Worm (Caenorhabditis elegans): ENCODE data around the gene nhr-193.

Gene nhr-193

DNA sequence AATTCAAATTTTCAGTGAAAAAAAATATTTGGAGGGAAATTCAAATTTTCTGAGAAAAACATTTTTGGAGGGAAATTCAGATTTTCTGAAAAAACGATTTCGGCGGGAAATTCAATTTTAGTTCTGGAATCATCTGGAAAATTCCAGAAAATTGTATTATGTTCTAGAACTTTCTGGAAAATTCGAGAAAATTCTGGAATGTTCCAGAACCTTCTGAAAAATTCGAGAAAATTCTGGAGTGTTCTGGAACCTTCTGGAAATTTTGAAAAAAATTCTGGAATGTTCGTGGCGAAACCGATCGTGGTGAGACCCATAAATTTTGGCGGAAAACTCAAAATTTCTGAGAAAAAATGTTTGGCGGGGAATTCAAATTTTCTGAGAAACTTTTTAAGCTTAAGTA lies 20.0 kb upstream of the nhr-193 start:
- TF ChIP-seq rbr-2 (tag; optimal IDR thresholded peaks at IDR 0.05) = no peak
- TF ChIP-seq Y105C5A.15 (GFP tag; IDR thresholded peaks at IDR 0.05) = no peak
- TF ChIP-seq snpc-4 (tag; optimal IDR thresholded peaks at IDR 0.05) = no peak
- no peak for TF ChIP-seq sdz-12 (GFP tag; optimal IDR thresholded peaks at IDR 0.05)
- no peak for TF ChIP-seq pha-4 (GFP tag; IDR thresholded peaks at IDR 0.05)
- TF ChIP-seq pha-4 (tag; optimal IDR thresholded peaks at IDR 0.05) = no peak
- TF ChIP-seq F10B5.3 (tag; optimal IDR thresholded peaks at IDR 0.05) = no peak
- no peak for TF ChIP-seq spr-1 (tag; optimal IDR thresholded peaks at IDR 0.05)
- no peak for TF ChIP-seq nhr-42 (GFP tag; IDR thresholded peaks at IDR 0.05)
- no peak for TF ChIP-seq dmd-8 (GFP tag; IDR thresholded peaks at IDR 0.05)
- no peak for TF ChIP-seq D1046.2 (GFP tag; IDR thresholded peaks at IDR 0.05)
- TF ChIP-seq lin-38 (GFP tag; IDR thresholded peaks at IDR 0.05) = no peak

DNA sequence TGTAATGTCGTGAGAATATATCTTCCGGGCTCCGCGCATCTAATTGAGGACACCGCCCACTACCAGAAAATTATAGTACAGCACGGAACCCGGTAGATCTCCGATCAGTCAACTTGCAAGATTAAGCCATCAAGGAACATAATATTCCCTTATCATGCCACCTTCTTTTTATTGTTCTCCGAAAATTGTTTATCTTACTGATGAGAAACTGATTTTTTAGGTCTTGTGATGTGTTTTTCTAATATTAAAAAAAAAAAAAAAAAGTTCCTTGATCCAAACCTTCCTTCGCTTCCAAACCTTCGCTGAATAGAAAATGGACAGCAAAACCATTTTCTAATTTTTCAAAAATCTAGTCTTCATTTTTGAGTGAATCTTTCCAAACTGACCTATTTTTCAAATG lies 13.3 kb upstream of the nhr-193 start, which contains the start of gene F57G8.7:
F57G8.7 (plus strand) TSS at position 301 of the 400 bp plus-strand sequence.
- no peak for TF ChIP-seq nhr-25 (tag; optimal IDR thresholded peaks at IDR 0.05; ENCODE audit: borderline replicate concordance, insufficient read depth)
- no peak for TF ChIP-seq mxl-2 (GFP tag; conservative IDR thresholded peaks at IDR 0.05)
- TF ChIP-seq nhr-11 (tag; optimal IDR thresholded peaks at IDR 0.05) = no peak
- no peak for TF ChIP-seq ztf-11 (tag; optimal IDR thresholded peaks at IDR 0.05)
- TF ChIP-seq nhr-102 (tag; optimal IDR thresholded peaks at IDR 0.05) = no peak
- no peak for TF ChIP-seq skn-1 (tag; optimal IDR thresholded peaks at IDR 0.05)
- TF ChIP-seq mes-2 (tag; optimal IDR thresholded peaks at IDR 0.05; ENCODE audit: poor library complexity, severe bottlenecking) = no peak
- no peak for TF ChIP-seq pha-4 (GFP tag; IDR thresholded peaks at IDR 0.05)
- no peak for TF ChIP-seq pha-4 (tag; optimal IDR thresholded peaks at IDR 0.05)
- TF ChIP-seq madf-5 (GFP tag; IDR thresholded peaks at IDR 0.05) = no peak
- TF ChIP-seq nhr-42 (GFP tag; IDR thresholded peaks at IDR 0.05) = no peak
- no peak for TF ChIP-seq lin-29 (GFP tag; IDR thresholded peaks at IDR 0.05)
- no peak for TF ChIP-seq mdl-1 (tag; optimal IDR thresholded peaks at IDR 0.05)
- no peak for TF ChIP-seq egl-43 (GFP tag; IDR thresholded peaks at IDR 0.05)
- no peak for TF ChIP-seq unc-39 (tag; optimal IDR thresholded peaks at IDR 0.05)
- TF ChIP-seq lin-15B (tag; optimal IDR thresholded peaks at IDR 0.05) = no peak
- TF ChIP-seq ces-1 (GFP tag; optimal IDR thresholded peaks at IDR 0.05) = no peak
- no peak for TF ChIP-seq R02D3.7 (tag; optimal IDR thresholded peaks at IDR 0.05)
- no peak for TF ChIP-seq dve-1 (tag; optimal IDR thresholded peaks at IDR 0.05; ENCODE audit: insufficient read depth)
- no peak for TF ChIP-seq lim-7 (GFP tag; IDR thresholded peaks at IDR 0.05)
- no peak for TF ChIP-seq lin-39 (tag; optimal IDR thresholded peaks at IDR 0.05)

DNA sequence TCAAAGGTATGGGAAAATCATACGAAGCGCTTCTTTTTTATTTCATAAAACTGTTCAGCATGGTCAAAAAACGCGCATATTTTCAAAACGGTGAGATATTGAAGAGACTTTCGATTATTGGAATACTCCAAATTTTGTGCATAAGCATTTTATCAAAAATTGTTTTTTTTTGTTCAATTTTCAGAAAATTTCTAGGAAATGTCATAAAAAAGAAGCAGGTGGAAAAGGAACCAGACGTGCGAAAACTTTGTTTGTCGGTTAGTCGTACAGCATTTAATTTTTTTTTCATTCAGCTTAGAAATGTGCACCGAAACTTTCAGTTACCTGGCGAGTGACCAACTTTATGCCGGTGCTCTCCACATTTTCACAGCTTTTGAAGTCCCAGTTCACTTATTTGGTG lies 8.7 kb upstream of the nhr-193 start, which contains the start of gene srh-167:
srh-167 (plus strand) TSS at position 301 of the 400 bp plus-strand sequence.
- no peak for TF ChIP-seq nhr-42 (GFP tag; IDR thresholded peaks at IDR 0.05)

DNA sequence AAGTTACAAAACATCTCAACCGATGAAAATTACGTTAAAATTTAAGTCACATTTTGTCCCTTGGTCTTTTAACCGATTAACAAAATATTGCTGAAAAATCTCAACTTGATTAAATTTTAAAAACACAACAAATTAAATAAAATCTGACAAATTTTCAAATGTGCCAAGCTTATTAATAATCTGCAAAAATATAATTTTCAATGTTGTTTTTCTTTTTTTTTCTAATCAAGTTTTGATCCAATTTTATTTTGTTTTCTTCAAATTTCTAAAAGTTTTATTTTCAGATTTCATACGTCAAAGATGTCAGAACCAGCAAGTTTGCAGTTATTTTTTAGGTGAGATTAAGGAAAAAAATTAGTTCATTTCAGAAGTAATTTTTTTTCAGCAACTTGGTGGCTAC lies 5.8 kb upstream of the nhr-193 start, which contains the start of gene srw-87:
srw-87 (plus strand) TSS at position 301 of the 400 bp plus-strand sequence.
- no peak for TF ChIP-seq Y105C5A.15 (GFP tag; IDR thresholded peaks at IDR 0.05)
- TF ChIP-seq zip-11 (GFP tag; IDR thresholded peaks at IDR 0.05) = no peak
- TF ChIP-seq ztf-11 (tag; optimal IDR thresholded peaks at IDR 0.05) = no peak
- no peak for TF ChIP-seq dmd-8 (GFP tag; IDR thresholded peaks at IDR 0.05)
- no peak for TF ChIP-seq egl-27 (tag; optimal IDR thresholded peaks at IDR 0.05)
- no peak for TF ChIP-seq unc-130 (GFP tag; optimal IDR thresholded peaks at IDR 0.05)
- TF ChIP-seq lin-29 (GFP tag; IDR thresholded peaks at IDR 0.05) = no peak
- TF ChIP-seq mep-1 (tag; optimal IDR thresholded peaks at IDR 0.05) = no peak
- TF ChIP-seq ces-1 (GFP tag; optimal IDR thresholded peaks at IDR 0.05) = no peak
- no peak for TF ChIP-seq nhr-10 (tag; optimal IDR thresholded peaks at IDR 0.05)
- no peak for TF ChIP-seq lsy-2 (tag; optimal IDR thresholded peaks at IDR 0.05)

Measured in whole organism, L4 larva.